Fruit fly (Drosophila melanogaster) whole organism, wandering third instar larva: ENCODE data around the gene Sod1.

ENCODE experiments used
- CrebA ChIP-seq: fragments of 200-800 bp; sonication (Bioruptor generic); optimal IDR thresholded peaks from 2 replicates; lab custom pipeline; 2016; ENCODE audit warnings: missing biosample characterization, mild to moderate bottlenecking, missing genetic modification characterization, borderline replicate concordance
- HLH106 ChIP-seq: fragments of 200-800 bp; optimal IDR thresholded peaks from 3 replicates; lab custom pipeline; 2019; ENCODE audit warnings: missing biosample characterization, mild to moderate bottlenecking, missing genetic modification characterization, moderate library complexity
- Hr78 ChIP-seq: fragments of >200 bp; optimal IDR thresholded peaks from 2 replicates; lab custom pipeline; 2017; ENCODE audit warnings: missing biosample characterization, missing genetic modification characterization
- Mio ChIP-seq: sonication (Bioruptor generic); optimal IDR thresholded peaks from 2 replicates; lab custom pipeline; 2016; ENCODE audit warnings: missing biosample characterization, missing genetic modification characterization
- dl ChIP-seq, 2 experiments: fragments of 175-275, 200-275 bp in 1 of 2; fragments of 200-275 bp in 1 of 2; sonication (Bioruptor generic); optimal IDR thresholded peaks; lab custom pipeline; 2018; ENCODE audit warnings: mild to moderate bottlenecking in 2 of 2, missing biosample characterization in 2 of 2, missing genetic modification characterization in 2 of 2, moderate library complexity in 2 of 2; ENCODE audit not compliant: partially characterized antibody in 2 of 2, insufficient read depth in 1 of 2
- ey ChIP-seq: fragments of 200-800 bp; sonication (Bioruptor generic); optimal IDR thresholded peaks from 2 replicates; lab custom pipeline; 2016; ENCODE audit warnings: missing biosample characterization, missing genetic modification characterization
- foxo ChIP-seq, 2 experiments: fragments of 200-800 bp; sonication (Bioruptor generic); optimal IDR thresholded peaks; 2 replicates in 1 of 2; 3 replicates in 1 of 2; lab custom pipeline; 2016 to 2017; ENCODE audit warnings: missing biosample characterization in 2 of 2, missing genetic modification characterization in 2 of 2
- lola ChIP-seq: fragments of >200 bp; optimal IDR thresholded peaks from 2 replicates; lab custom pipeline; 2017; ENCODE audit warnings: missing biosample characterization, missing genetic modification characterization
- pan ChIP-seq: fragments of >200 bp; optimal IDR thresholded peaks from 2 replicates; lab custom pipeline; 2017
- woc ChIP-seq: sonication (Bioruptor generic); optimal IDR thresholded peaks from 2 replicates; lab custom pipeline; 2016; ENCODE audit warnings: missing biosample characterization, mild to moderate bottlenecking, missing genetic modification characterization

DNA sequence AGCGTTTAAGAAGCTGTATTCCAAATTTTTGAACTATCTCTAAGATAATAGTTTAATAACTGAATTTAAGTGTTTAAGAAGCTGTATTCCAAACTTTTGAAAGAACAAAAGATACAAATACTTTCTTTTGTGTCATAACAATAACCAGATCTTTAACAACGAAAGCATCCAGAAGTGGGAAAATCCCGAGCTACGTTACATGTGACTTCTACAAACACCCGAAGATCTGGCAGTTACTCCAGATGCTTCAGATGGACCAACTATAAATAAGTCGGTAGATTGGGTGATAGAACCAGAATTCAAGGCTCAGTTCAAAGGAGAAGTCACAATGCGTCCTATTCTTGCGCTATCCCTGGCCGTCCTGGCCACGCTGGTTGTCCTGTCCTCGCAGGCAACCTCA is 5.6 kb downstream of the Sod1 start, which contains the start of gene CG12522:
- TF ChIP-seq Mio (no peak), woc (no peak), ey (GFP tag; lab: Kevin White, UChicago) (no peak), pan (lab: Kevin White, UChicago) (no peak), HLH106 (tag; lab: Kevin White, UChicago) (no peak), dl (GFP tag; optimal IDR thresholded peaks at IDR 0.05; lab: Kevin White, UChicago; ENCODE audit: insufficient read depth in 1 of 2, partially characterized antibody in 2 of 2) (no peak), Hr78 (GFP tag; lab: Kevin White, UChicago) (no peak), foxo (GFP tag; optimal IDR thresholded peaks at IDR 0.05; lab: Kevin White, UChicago) (no peak), lola (GFP tag; lab: Kevin White, UChicago) (no peak), CrebA (GFP tag; lab: Kevin White, UChicago) (no peak)
